Fruit fly (Drosophila melanogaster) whole organism, embryonic: ENCODE results near the gene Svil.

Experiments used
- Aef1 ChIP-seq: fragments of 200-800 bp; sonication (Bioruptor generic); IDR thresholded peaks from 3 replicates; pipeline ENCODE4 v1.3.6; 2022; ENCODE audit warnings: missing biosample characterization, missing genetic modification characterization
- Awh ChIP-seq: fragments of 200-800 bp; sonication (Bioruptor generic); IDR thresholded peaks from 2 replicates; pipeline ENCODE4, ENCODE4 v1.3.6; 2022; ENCODE audit warnings: missing biosample characterization, missing genetic modification characterization
- CG10274 ChIP-seq: fragments of 200-800 bp; sonication (Bioruptor generic); optimal IDR thresholded peaks from 3 replicates; lab custom pipeline; 2017; ENCODE audit warnings: missing biosample characterization, mild to moderate bottlenecking, missing genetic modification characterization
- CG12071 ChIP-seq: fragments of 200-800 bp; sonication (Bioruptor generic); optimal IDR thresholded peaks from 3 replicates; lab custom pipeline; 2018; ENCODE audit warnings: missing biosample characterization, mild to moderate bottlenecking, missing genetic modification characterization
- CG14441 ChIP-seq: fragments of 200-800 bp; sonication (Bioruptor generic); IDR thresholded peaks from 2 replicates; pipeline ENCODE4 v1.3.6; 2022; ENCODE audit warnings: missing biosample characterization, missing genetic modification characterization
- CG15601 ChIP-seq: fragments of 200-800 bp; sonication (Bioruptor generic); optimal IDR thresholded peaks from 3 replicates; lab custom pipeline; 2019; ENCODE audit warnings: missing biosample characterization, mild to moderate bottlenecking, missing genetic modification characterization, moderate library complexity
- CG16779 ChIP-seq: fragments of 200-800 bp; sonication (Bioruptor generic); IDR thresholded peaks from 2 replicates; pipeline ENCODE4 v1.3.6; 2022; ENCODE audit warnings: missing biosample characterization, missing genetic modification characterization
- CG17612 ChIP-seq: fragments of 200-800 bp; sonication (Bioruptor generic); IDR thresholded peaks from 2 replicates; pipeline ENCODE4 v1.3.6; 2022; ENCODE audit warnings: missing biosample characterization, missing genetic modification characterization
- CG2202 ChIP-seq: fragments of 200-800 bp; sonication (Bioruptor generic); optimal IDR thresholded peaks from 2 replicates; lab custom pipeline; 2018; ENCODE audit warnings: missing biosample characterization, mild to moderate bottlenecking, missing genetic modification characterization
- CG31441 ChIP-seq: fragments of 200-800 bp; sonication (Bioruptor generic); IDR thresholded peaks from 2 replicates; pipeline ENCODE4 v1.3.6; 2022; ENCODE audit warnings: missing biosample characterization, missing genetic modification characterization
- CG32767 ChIP-seq: fragments of 200-800 bp; sonication (Bioruptor generic); IDR thresholded peaks from 2 replicates; pipeline ENCODE4 v1.3.6; 2022; ENCODE audit warnings: missing biosample characterization, missing genetic modification characterization
- CG7987 ChIP-seq: fragments of 200-800 bp; sonication (Bioruptor generic); optimal IDR thresholded peaks from 2 replicates; lab custom pipeline; 2018; ENCODE audit warnings: missing biosample characterization, mild to moderate bottlenecking, missing genetic modification characterization, moderate library complexity
- CG8765 ChIP-seq: fragments of 200-800 bp; sonication (Bioruptor generic); IDR thresholded peaks from 2 replicates; pipeline ENCODE4 v1.3.6; 2022; ENCODE audit warnings: missing biosample characterization, missing genetic modification characterization
- CG9876 ChIP-seq: fragments of 200-800 bp; sonication (Bioruptor generic); optimal IDR thresholded peaks from 2 replicates; lab custom pipeline; 2016; ENCODE audit warnings: missing biosample characterization, missing genetic modification characterization
- Dad ChIP-seq: fragments of 200-800 bp; sonication (Bioruptor generic); optimal IDR thresholded peaks from 3 replicates; lab custom pipeline; 2016; ENCODE audit warnings: missing biosample characterization, missing genetic modification characterization
- Dfd ChIP-seq, 2 experiments: fragments of >200 bp; optimal IDR thresholded peaks; 2 replicates each; lab custom pipeline; 2017; ENCODE audit warnings: missing biosample characterization in 2 of 2, missing genetic modification characterization in 2 of 2
- Dll ChIP-seq: fragments of 200-800 bp; sonication (Bioruptor generic); IDR thresholded peaks from 4 replicates; pipeline ENCODE4 v1.3.6; 2022; ENCODE audit warnings: missing biosample characterization, missing genetic modification characterization; ENCODE audit not compliant: partially characterized antibody
- Dref ChIP-seq: fragments of 200-800 bp; sonication (Bioruptor generic); IDR thresholded peaks from 2 replicates; pipeline ENCODE4 v1.3.6; 2022; ENCODE audit warnings: missing biosample characterization, missing genetic modification characterization
- Drgx ChIP-seq: fragments of 200-800 bp; sonication (Bioruptor generic); IDR thresholded peaks from 2 replicates; pipeline ENCODE4 v1.3.6; 2022; ENCODE audit warnings: missing biosample characterization, missing genetic modification characterization
- Fer1 ChIP-seq: fragments of 200-800 bp; sonication (Bioruptor generic); optimal IDR thresholded peaks from 2 replicates; lab custom pipeline; 2017; ENCODE audit warnings: missing biosample characterization, mild to moderate bottlenecking, missing genetic modification characterization
- Neu2 ChIP-seq: fragments of 200-800 bp; sonication (Bioruptor generic); optimal IDR thresholded peaks from 3 replicates; lab custom pipeline; 2016; ENCODE audit warnings: missing biosample characterization, missing genetic modification characterization, borderline replicate concordance
- Oli ChIP-seq: fragments of 200-800 bp; sonication (Bioruptor generic); optimal IDR thresholded peaks from 2 replicates; lab custom pipeline; 2018; ENCODE audit warnings: missing biosample characterization, mild to moderate bottlenecking, missing genetic modification characterization, moderate library complexity
- Ravus ChIP-seq: fragments of 200-800 bp; sonication (Bioruptor generic); IDR thresholded peaks from 2 replicates; pipeline ENCODE4 v1.3.6; 2022; ENCODE audit warnings: missing biosample characterization, missing genetic modification characterization
- Rfx ChIP-seq: fragments of 200-800 bp; sonication (Bioruptor generic); IDR thresholded peaks from 2 replicates; pipeline ENCODE4 v1.3.6; 2022; ENCODE audit warnings: missing biosample characterization, missing genetic modification characterization
- Ssrp ChIP-seq: fragments of 200-800 bp; sonication (Bioruptor generic); optimal IDR thresholded peaks from 2 replicates; lab custom pipeline; 2018; ENCODE audit warnings: missing biosample characterization, mild to moderate bottlenecking, missing genetic modification characterization, moderate library complexity
- Xrp1 ChIP-seq: fragments of 200-800 bp; sonication (Bioruptor generic); IDR thresholded peaks from 2 replicates; pipeline ENCODE4 v1.3.6; 2022; ENCODE audit warnings: missing biosample characterization, missing genetic modification characterization
- abd-A ChIP-seq: fragments of 200-800 bp; sonication (Bioruptor generic); optimal IDR thresholded peaks from 3 replicates; lab custom pipeline; 2019; ENCODE audit warnings: missing biosample characterization, mild to moderate bottlenecking, missing genetic modification characterization, moderate library complexity
- ac ChIP-seq: fragments of 200-800 bp; sonication (Bioruptor generic); optimal IDR thresholded peaks from 3 replicates; lab custom pipeline; 2017; ENCODE audit warnings: missing biosample characterization, mild to moderate bottlenecking, missing genetic modification characterization
- aop ChIP-seq: fragments of 200-800 bp; sonication (Bioruptor generic); IDR thresholded peaks from 2 replicates; pipeline ENCODE4 v1.3.6; 2022; ENCODE audit warnings: missing biosample characterization, missing genetic modification characterization
- croc ChIP-seq: fragments of 200-800 bp; sonication (Bioruptor generic); conservative IDR thresholded peaks from 3 replicates; pipeline ENCODE4 v1.3.6; 2022; ENCODE audit warnings: missing biosample characterization, missing genetic modification characterization
- dm ChIP-seq: fragments of 200-800 bp; sonication (Bioruptor generic); optimal IDR thresholded peaks from 3 replicates; lab custom pipeline; 2016; ENCODE audit warnings: missing biosample characterization, missing genetic modification characterization
- fd3F ChIP-seq: fragments of 200-800 bp; sonication (Bioruptor generic); optimal IDR thresholded peaks from 2 replicates; lab custom pipeline; 2018; ENCODE audit warnings: missing biosample characterization, mild to moderate bottlenecking, missing genetic modification characterization, moderate library complexity
- ftz-f1 ChIP-seq: fragments of 200-800 bp; sonication (Bioruptor generic); optimal IDR thresholded peaks from 2 replicates; lab custom pipeline; 2016; ENCODE audit warnings: missing biosample characterization, missing genetic modification characterization
- hb ChIP-seq: fragments of 200-800 bp; sonication (Bioruptor generic); IDR thresholded peaks from 3 replicates; pipeline ENCODE4 v1.3.6; 2022; ENCODE audit warnings: missing biosample characterization, missing genetic modification characterization; ENCODE audit not compliant: partially characterized antibody
- hth ChIP-seq: fragments of >200 bp; optimal IDR thresholded peaks from 2 replicates; lab custom pipeline; 2017; ENCODE audit warnings: inconsistent platforms
- jing ChIP-seq: fragments of 200-800 bp; sonication (Bioruptor generic); optimal IDR thresholded peaks from 2 replicates; lab custom pipeline; 2018; ENCODE audit warnings: missing biosample characterization, mild to moderate bottlenecking, missing genetic modification characterization
- klu ChIP-seq: fragments of 200-800 bp; sonication (Bioruptor generic); IDR thresholded peaks from 2 replicates; pipeline ENCODE4 v1.3.6; 2022; ENCODE audit warnings: missing biosample characterization, missing genetic modification characterization
- lab ChIP-seq: fragments of 200-800 bp; sonication (Bioruptor generic); optimal IDR thresholded peaks from 3 replicates; lab custom pipeline; 2017; ENCODE audit warnings: missing biosample characterization, missing genetic modification characterization, mild to moderate bottlenecking, moderate library complexity, missing genetic modification reagents
- lola ChIP-seq, 3 experiments: fragments of >200 bp in 2 of 3; fragments of 200-800 bp in 1 of 3; sonication (Bioruptor generic) in 1 of 3; optimal IDR thresholded peaks; 2 replicates each; lab custom pipeline; 2017 to 2019; ENCODE audit warnings: missing biosample characterization in 3 of 3, missing genetic modification characterization in 3 of 3, mild to moderate bottlenecking in 1 of 3, moderate library complexity in 1 of 3
- lov ChIP-seq, 2 experiments: fragments of 200-800 bp in 1 of 2; fragments of >200 bp in 1 of 2; sonication (Bioruptor generic) in 1 of 2; IDR thresholded peaks in 1 of 2; optimal IDR thresholded peaks in 1 of 2; 2 replicates in 1 of 2; 3 replicates in 1 of 2; pipeline versions ENCODE4 v1.3.6 to Lab custom; 2017 to 2022; ENCODE audit warnings: missing biosample characterization in 1 of 2, missing genetic modification characterization in 1 of 2
- luna ChIP-seq: fragments of 200-800 bp; sonication (Bioruptor generic); optimal IDR thresholded peaks from 2 replicates; lab custom pipeline; 2016; ENCODE audit warnings: missing biosample characterization, missing genetic modification characterization
- phol ChIP-seq: fragments of 200-800 bp; sonication (Bioruptor generic); optimal IDR thresholded peaks from 3 replicates; lab custom pipeline; 2018; ENCODE audit warnings: missing biosample characterization, mild to moderate bottlenecking, missing genetic modification characterization, moderate library complexity
- pros ChIP-seq: fragments of 200-800 bp; sonication (Bioruptor generic); optimal IDR thresholded peaks from 3 replicates; lab custom pipeline; 2019; ENCODE audit warnings: missing biosample characterization, mild to moderate bottlenecking, missing genetic modification characterization, moderate library complexity
- ro ChIP-seq: fragments of 200-800 bp; sonication (Bioruptor generic); IDR thresholded peaks from 2 replicates; pipeline ENCODE4 v1.3.6; 2022; ENCODE audit warnings: missing biosample characterization, missing genetic modification characterization
- row ChIP-seq: fragments of 200-800 bp; sonication (Bioruptor generic); IDR thresholded peaks from 3 replicates; pipeline ENCODE4 v1.3.6; 2022; ENCODE audit warnings: missing biosample characterization, missing genetic modification characterization
- unc-4 ChIP-seq: fragments of 200-800 bp; sonication (Bioruptor generic); IDR thresholded peaks from 2 replicates; pipeline ENCODE4 v1.3.6; 2022; ENCODE audit warnings: missing biosample characterization, missing genetic modification characterization; ENCODE audit not compliant: partially characterized antibody
- usp ChIP-seq: fragments of >200 bp; optimal IDR thresholded peaks from 2 replicates; lab custom pipeline; 2017; ENCODE audit warnings: missing biosample characterization, missing genetic modification characterization
- zen ChIP-seq: fragments of 200-800 bp; sonication (Bioruptor generic); optimal IDR thresholded peaks from 3 replicates; lab custom pipeline; 2018; ENCODE audit warnings: missing biosample characterization, mild to moderate bottlenecking, missing genetic modification characterization, moderate library complexity

Svil gene

dm6 chr3L:2531386-2532176 lies 154.1 kb downstream of the Svil start (continued):
- peak in 1 of 3 experiments; percentile 79 for TF ChIP-seq lola (GFP tag; optimal IDR thresholded peaks at IDR 0.05; lab: Kevin White, UChicago)
- TF ChIP-seq Ravus (GFP tag; lab: Robert Waterston, UW): peak; percentile 18; the same call in 1 of the 2 replicates
- peak; percentile 71 for TF ChIP-seq Aef1 (GFP tag; lab: Robert Waterston, UW)
- TF ChIP-seq lov (optimal IDR thresholded peaks at IDR 0.05; lab: Kevin White, UChicago): no peak
- TF ChIP-seq lov (GFP tag; IDR thresholded peaks at IDR 0.05; lab: Robert Waterston, UW): 0 out of 3 replicates have a peak, but pooled peaks have one; percentile 58
- no peak for TF ChIP-seq Dll (GFP tag; lab: Robert Waterston, UW)
- TF ChIP-seq CG2202 (tag; lab: Kevin White, UChicago): peak; percentile 83
- TF ChIP-seq ro (GFP tag; lab: Robert Waterston, UW): 0 out of 2 replicates have a peak, but pooled peaks have one; percentile 6
- no peak for TF ChIP-seq abd-A (tag; lab: Kevin White, UChicago)
- TF ChIP-seq ac (GFP tag; lab: Kevin White, UChicago): peak; percentile 55
- peak; percentile 86 for TF ChIP-seq CG15601 (tag; lab: Kevin White, UChicago)
- peak; percentile 85 for TF ChIP-seq Xrp1
- TF ChIP-seq Rfx: peak; percentile 91
- TF ChIP-seq row (GFP tag; lab: Robert Waterston, UW): peak; percentile 46
- no peak for TF ChIP-seq hb (GFP tag; lab: Robert Waterston, UW)
- TF ChIP-seq Drgx (GFP tag; lab: Robert Waterston, UW): peak; percentile 68
- TF ChIP-seq CG14441 (GFP tag; lab: Robert Waterston, UW): peak; percentile 66
- TF ChIP-seq dm (GFP tag; lab: Kevin White, UChicago): peak; percentile 37
- peak; percentile 76 for TF ChIP-seq phol
- TF ChIP-seq ftz-f1: peak; percentile 16
- TF ChIP-seq unc-4 (GFP tag; lab: Robert Waterston, UW): peak; percentile 21; the same call in 1 of the 2 replicates
- TF ChIP-seq pros: no peak
- peak; percentile 82 for TF ChIP-seq Fer1 (GFP tag; lab: Kevin White, UChicago)
- TF ChIP-seq Awh (GFP tag; lab: Robert Waterston, UW): peak; percentile 87
- no peak for TF ChIP-seq usp (GFP tag; lab: Kevin White, UChicago)
- peak; percentile 23 for TF ChIP-seq fd3F
- TF ChIP-seq CG16779: no peak
- TF ChIP-seq lab (GFP tag; lab: Kevin White, UChicago): peak; percentile 87
- peak; percentile 80 for TF ChIP-seq CG12071
- TF ChIP-seq CG31441 (GFP tag; lab: Robert Waterston, UW): peak; percentile 85
- TF ChIP-seq jing (GFP tag; lab: Kevin White, UChicago): peak; percentile 42
- peak; percentile 27 for TF ChIP-seq CG10274
- peak; percentile 72 for TF ChIP-seq CG8765 (GFP tag; lab: Robert Waterston, UW)
- 0 out of 2 replicates have a peak, but pooled peaks have one; percentile 33 for TF ChIP-seq CG32767
- TF ChIP-seq aop (GFP tag; lab: Robert Waterston, UW): peak; percentile 69
- peak; percentile 53 for TF ChIP-seq Oli
- no peak; the same call in 1 of the 2 replicates for TF ChIP-seq CG17612 (GFP tag; lab: Robert Waterston, UW)
- TF ChIP-seq Neu2 (GFP tag; lab: Kevin White, UChicago): no peak
- peak; percentile 42 for TF ChIP-seq Dref (GFP tag; lab: Robert Waterston, UW)
- TF ChIP-seq Dfd (GFP tag; optimal IDR thresholded peaks at IDR 0.05; lab: Kevin White, UChicago): peak in 1 of 2 experiments; percentile 54
- no peak for TF ChIP-seq luna (GFP tag; lab: Kevin White, UChicago)
- TF ChIP-seq zen (tag; lab: Kevin White, UChicago): peak; percentile 53
- peak; percentile 63 for TF ChIP-seq Dad (GFP tag; lab: Kevin White, UChicago)
- TF ChIP-seq klu: peak; percentile 75
- TF ChIP-seq CG9876: peak; percentile 79
- TF ChIP-seq croc (GFP tag; lab: Robert Waterston, UW): peak; percentile 18; the same call in 1 of the 3 replicates
- TF ChIP-seq hth (lab: Kevin White, UChicago): no peak
- peak; percentile 21 for TF ChIP-seq CG7987 (GFP tag; lab: Kevin White, UChicago)
- TF ChIP-seq Ssrp (tag; lab: Kevin White, UChicago): peak; percentile 47
